Worm (Caenorhabditis elegans) whole organism, young adult: ENCODE data around the gene K09H11.11.

Source experiments
- B0019.2 ChIP-seq: fragments of 200-800 bp; sonication (Bioruptor generic); conservative IDR thresholded peaks from 2 replicates; pipeline ENCODE4 v1.3.6; 2022; ENCODE audit warnings: missing genetic modification reagents, missing genetic modification characterization, missing compliant biosample characterization
- F49E8.2 ChIP-seq: sonication (generic microtip); optimal IDR thresholded peaks from 3 replicates; lab custom pipeline; 2017; ENCODE audit warnings: missing genetic modification characterization, mild to moderate bottlenecking, missing compliant biosample characterization, antibody characterized with exemption, moderate library complexity; ENCODE audit not compliant: insufficient read depth
- Y56A3A.18 ChIP-seq: fragments of 200-800 bp; sonication (Bioruptor generic); IDR thresholded peaks from 2 replicates; pipeline ENCODE4 v1.3.6; 2022; ENCODE audit warnings: missing genetic modification reagents, missing genetic modification characterization, missing compliant biosample characterization
- attf-3 ChIP-seq: fragments of 200-800 bp; sonication (Bioruptor generic); conservative IDR thresholded peaks from 2 replicates; pipeline ENCODE4 v1.3.6; 2022; ENCODE audit warnings: missing genetic modification reagents, missing genetic modification characterization, missing compliant biosample characterization
- attf-5 ChIP-seq: fragments of 200-800 bp; sonication (Bioruptor generic); optimal IDR thresholded peaks from 2 replicates; lab custom pipeline; 2018; ENCODE audit warnings: mild to moderate bottlenecking, missing genetic modification characterization, missing compliant biosample characterization
- ceh-100 ChIP-seq: fragments of 200-800 bp; sonication (Bioruptor generic); IDR thresholded peaks from 2 replicates; pipeline ENCODE4 v1.3.6; 2022; ENCODE audit warnings: missing genetic modification reagents, missing genetic modification characterization, missing compliant biosample characterization
- chd-7 ChIP-seq: sonication (generic microtip); optimal IDR thresholded peaks from 2 replicates; lab custom pipeline; 2016; ENCODE audit warnings: mild to moderate bottlenecking, missing genetic modification characterization, moderate library complexity, missing compliant biosample characterization
- hsf-1 ChIP-seq: fragments of 200-800 bp; sonication (Bioruptor generic); IDR thresholded peaks from 2 replicates; pipeline ENCODE4 v1.3.6; 2022; ENCODE audit warnings: missing genetic modification reagents, missing genetic modification characterization, missing compliant biosample characterization
- let-526 ChIP-seq: fragments of 200-800 bp; sonication (Bioruptor generic); IDR thresholded peaks from 2 replicates; pipeline ENCODE4 v1.3.6; 2022; ENCODE audit warnings: missing genetic modification reagents, missing genetic modification characterization, missing compliant biosample characterization
- nhr-27 ChIP-seq: fragments of 200-800 bp; sonication (Bioruptor generic); optimal IDR thresholded peaks from 2 replicates; lab custom pipeline; 2018; ENCODE audit warnings: mild to moderate bottlenecking, missing genetic modification characterization, moderate library complexity, missing compliant biosample characterization
- rcor-1 ChIP-seq: fragments of 200-800 bp; sonication (Bioruptor generic); IDR thresholded peaks from 2 replicates; pipeline ENCODE4 v1.3.6; 2022; ENCODE audit warnings: missing genetic modification reagents, missing genetic modification characterization, missing compliant biosample characterization
- ztf-18 ChIP-seq: sonication (generic microtip); optimal IDR thresholded peaks from 2 replicates; lab custom pipeline; 2016; ENCODE audit warnings: missing genotype, mild to moderate bottlenecking, missing genetic modification characterization, missing compliant biosample characterization

DNA sequence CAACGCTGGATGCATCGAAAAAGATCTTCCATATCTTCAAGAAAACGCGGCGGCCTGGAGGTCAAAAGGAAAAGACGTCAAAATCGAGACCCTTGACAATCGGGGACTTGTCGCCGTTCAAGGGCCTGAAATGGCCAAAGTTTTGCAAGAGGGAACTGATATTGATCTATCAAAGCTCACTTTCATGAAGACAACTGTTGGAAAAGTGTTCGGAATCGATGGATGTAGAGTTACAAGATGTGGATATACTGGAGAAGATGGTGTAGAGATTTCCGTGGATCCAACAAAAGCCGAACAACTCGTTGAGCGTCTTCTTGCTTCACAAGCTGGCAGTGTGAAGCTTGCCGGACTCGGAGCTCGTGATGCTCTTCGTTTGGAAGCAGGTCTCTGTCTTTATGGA, 41.5 kb downstream of the K09H11.11 start:
- TF ChIP-seq B0019.2 (GFP tag; lab: Robert Waterston, UW) (no peak), attf-5 (GFP tag; lab: Kevin White, UChicago) (no peak), attf-3 (no peak), nhr-27 (tag; lab: Kevin White, UChicago) (no peak), let-526 (GFP tag; lab: Robert Waterston, UW) (no peak), F49E8.2 (tag; lab: Kevin White, UChicago) (no peak), chd-7 (no peak), hsf-1 (GFP tag; lab: Robert Waterston, UW) (no peak), ztf-18 (tag; lab: Kevin White, UChicago) (no peak), rcor-1 (GFP tag; lab: Robert Waterston, UW) (no peak), Y56A3A.18 (GFP tag; lab: Robert Waterston, UW) (no peak), ceh-100 (no peak)
